Fruit fly (Drosophila melanogaster) whole organism, wandering third instar larva: ENCODE data around the gene Arpc1.

ENCODE experiments used
- Hr83 ChIP-seq: fragments of 200-300 bp; sonication (Bioruptor generic); optimal IDR thresholded peaks from 2 replicates; lab custom pipeline; 2016; ENCODE audit warnings: missing biosample characterization, mild to moderate bottlenecking, missing genetic modification characterization, moderate library complexity; ENCODE audit not compliant: poor library complexity, severe bottlenecking
- Sp1 ChIP-seq: fragments of 200-800 bp; sonication (Bioruptor generic); optimal IDR thresholded peaks from 3 replicates; lab custom pipeline; 2019; ENCODE audit warnings: missing biosample characterization, mild to moderate bottlenecking, missing genetic modification characterization, moderate library complexity
- pan ChIP-seq: fragments of >200 bp; optimal IDR thresholded peaks from 2 replicates; lab custom pipeline; 2017

- TF ChIP-seq pan (lab: Kevin White, UChicago): no peak
- no peak for TF ChIP-seq Hr83 (GFP tag; lab: Kevin White, UChicago)
- TF ChIP-seq Sp1: peak; percentile 62
These were observed 14.2 kb upstream of the Arpc1 start, which contains the start of gene CG33306 for dm6 chr2L:13843692-13844284.
